Fruit fly (Drosophila melanogaster) whole organism: ENCODE measurements around the gene CG42323.

Source experiments
- CG8478 ChIP-seq: fragments of >200 bp; optimal IDR thresholded peaks from 2 replicates; lab custom pipeline; 2018; ENCODE audit warnings: inconsistent platforms
- Dll ChIP-seq: fragments of >200 bp; optimal IDR thresholded peaks from 2 replicates; lab custom pipeline; 2017

DNA sequence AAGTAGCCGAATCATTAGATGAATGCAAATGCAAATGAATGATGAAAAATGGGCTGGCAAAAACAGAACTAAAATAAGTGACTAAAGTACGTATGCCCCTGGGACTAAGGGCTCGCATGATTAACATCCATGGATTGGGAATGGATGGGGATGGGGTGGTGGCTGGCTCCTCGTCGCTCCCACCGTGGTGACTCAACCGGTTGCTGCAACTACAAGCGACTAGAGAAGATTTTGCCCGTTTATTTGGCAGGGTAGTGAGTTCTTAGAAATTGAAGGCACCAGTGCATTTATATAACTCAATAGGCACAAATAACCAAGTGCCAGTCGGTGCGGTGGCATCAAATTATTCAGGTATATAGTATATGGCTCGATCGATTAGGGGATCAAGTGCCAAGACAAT is 35.4 kb upstream of the CG42323 start, which contains the start of gene Tsf1:
- TF ChIP-seq Dll (lab: Kevin White, UChicago) (no peak), CG8478 (lab: Kevin White, UChicago) (no peak)
